Fruit fly (Drosophila melanogaster) whole organism, embryonic: ENCODE results near the gene Sirt4.

Experiments
- CG10462 ChIP-seq: fragments of 200-800 bp; sonication (Bioruptor generic); optimal IDR thresholded peaks from 2 replicates; lab custom pipeline; 2016; ENCODE audit warnings: missing biosample characterization, missing genetic modification characterization
- CG11723 ChIP-seq: fragments of 200-800 bp; sonication (Bioruptor generic); optimal IDR thresholded peaks from 2 replicates; lab custom pipeline; 2017; ENCODE audit warnings: missing biosample characterization, mild to moderate bottlenecking, missing genetic modification characterization
- CG13624 ChIP-seq: fragments of 200-800 bp; sonication (Bioruptor generic); optimal IDR thresholded peaks from 2 replicates; lab custom pipeline; 2016; ENCODE audit warnings: missing biosample characterization, missing genetic modification characterization
- CG18764 ChIP-seq: fragments of 200-800 bp; sonication (Bioruptor generic); optimal IDR thresholded peaks from 3 replicates; lab custom pipeline; 2016; ENCODE audit warnings: missing biosample characterization, missing genetic modification characterization
- CG5180 ChIP-seq: fragments of 200-800 bp; sonication (Bioruptor generic); optimal IDR thresholded peaks from 3 replicates; lab custom pipeline; 2017; ENCODE audit warnings: missing biosample characterization, missing genetic modification characterization, mild to moderate bottlenecking, moderate library complexity, missing genetic modification reagents
- CG6272 ChIP-seq: fragments of 200-800 bp; sonication (Bioruptor generic); IDR thresholded peaks from 2 replicates; pipeline ENCODE4 v1.3.6; 2022; ENCODE audit warnings: missing biosample characterization, missing genetic modification characterization
- CG7786 ChIP-seq: fragments of 200-800 bp; sonication (Bioruptor generic); optimal IDR thresholded peaks from 2 replicates; lab custom pipeline; 2016; ENCODE audit warnings: missing biosample characterization, missing genetic modification characterization
- MTF-1 ChIP-seq: fragments of 200-800 bp; sonication (Bioruptor generic); optimal IDR thresholded peaks from 2 replicates; lab custom pipeline; 2018; ENCODE audit warnings: missing biosample characterization, mild to moderate bottlenecking, missing genetic modification characterization, borderline replicate concordance
- esg ChIP-seq: fragments of 200-800 bp; sonication (Bioruptor generic); conservative IDR thresholded peaks from 2 replicates; pipeline ENCODE4 v1.3.6; 2022; ENCODE audit warnings: missing biosample characterization, missing genetic modification characterization
- pnt ChIP-seq: fragments of 200-800 bp; sonication (Bioruptor generic); optimal IDR thresholded peaks from 3 replicates; lab custom pipeline; 2016; ENCODE audit warnings: missing biosample characterization, missing genetic modification characterization
- rib ChIP-seq: fragments of 200-800 bp; sonication (Bioruptor generic); IDR thresholded peaks from 2 replicates; pipeline ENCODE4 v1.3.6; 2022; ENCODE audit warnings: missing biosample characterization, missing genetic modification characterization
- ssp ChIP-seq: fragments of 200-800 bp; sonication (Bioruptor generic); IDR thresholded peaks from 2 replicates; pipeline ENCODE4 v1.3.6; 2022; ENCODE audit warnings: missing biosample characterization, missing genetic modification characterization
- toy ChIP-seq: fragments of 200-800 bp; sonication (Bioruptor generic); IDR thresholded peaks from 2 replicates; pipeline ENCODE4 v1.3.6; 2022; ENCODE audit warnings: missing biosample characterization, missing genetic modification characterization
- usp ChIP-seq: fragments of >200 bp; optimal IDR thresholded peaks from 2 replicates; lab custom pipeline; 2017; ENCODE audit warnings: missing biosample characterization, missing genetic modification characterization

DNA sequence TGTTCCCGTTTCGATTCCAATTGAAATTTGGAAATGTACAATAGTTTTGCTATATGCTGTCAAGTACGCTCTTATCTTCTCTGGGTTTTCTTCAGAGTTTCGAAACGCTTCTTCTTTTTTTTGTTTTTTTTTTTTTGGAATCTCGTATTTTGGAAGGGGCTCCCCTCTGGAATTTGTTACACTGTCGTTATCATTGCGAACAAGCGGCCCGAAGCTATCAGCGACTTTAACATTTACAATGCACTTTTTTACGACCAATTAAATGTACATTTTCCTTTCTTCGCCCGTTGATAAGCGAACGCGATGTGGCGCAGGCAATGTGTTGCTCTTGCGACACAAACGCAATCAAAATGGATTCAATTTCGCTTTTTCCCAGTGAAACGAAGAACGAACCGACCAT lies 11.1 kb upstream of the Sirt4 start:
- TF ChIP-seq CG6272 (GFP tag; lab: Robert Waterston, UW) (no peak), MTF-1 (GFP tag; lab: Kevin White, UChicago) (no peak), ssp (GFP tag; lab: Robert Waterston, UW) (no peak), toy (GFP tag; lab: Robert Waterston, UW) (no peak), CG10462 (GFP tag; lab: Kevin White, UChicago) (no peak), CG18764 (GFP tag; lab: Kevin White, UChicago) (no peak), rib (GFP tag; lab: Robert Waterston, UW) (no peak), pnt (no peak), CG7786 (GFP tag; lab: Kevin White, UChicago) (no peak), usp (GFP tag; lab: Kevin White, UChicago) (no peak), esg (GFP tag; lab: Robert Waterston, UW) (no peak), CG13624 (GFP tag; lab: Kevin White, UChicago) (no peak), CG11723 (GFP tag; lab: Kevin White, UChicago) (no peak), CG5180 (GFP tag; lab: Kevin White, UChicago) (no peak)
